Fruit fly (Drosophila melanogaster): ENCODE measurements around the gene CG42637.
A peak's percentile ranks its signal among the peaks of the same experiment; 100 is the strongest.

CG42637 gene

DNA sequence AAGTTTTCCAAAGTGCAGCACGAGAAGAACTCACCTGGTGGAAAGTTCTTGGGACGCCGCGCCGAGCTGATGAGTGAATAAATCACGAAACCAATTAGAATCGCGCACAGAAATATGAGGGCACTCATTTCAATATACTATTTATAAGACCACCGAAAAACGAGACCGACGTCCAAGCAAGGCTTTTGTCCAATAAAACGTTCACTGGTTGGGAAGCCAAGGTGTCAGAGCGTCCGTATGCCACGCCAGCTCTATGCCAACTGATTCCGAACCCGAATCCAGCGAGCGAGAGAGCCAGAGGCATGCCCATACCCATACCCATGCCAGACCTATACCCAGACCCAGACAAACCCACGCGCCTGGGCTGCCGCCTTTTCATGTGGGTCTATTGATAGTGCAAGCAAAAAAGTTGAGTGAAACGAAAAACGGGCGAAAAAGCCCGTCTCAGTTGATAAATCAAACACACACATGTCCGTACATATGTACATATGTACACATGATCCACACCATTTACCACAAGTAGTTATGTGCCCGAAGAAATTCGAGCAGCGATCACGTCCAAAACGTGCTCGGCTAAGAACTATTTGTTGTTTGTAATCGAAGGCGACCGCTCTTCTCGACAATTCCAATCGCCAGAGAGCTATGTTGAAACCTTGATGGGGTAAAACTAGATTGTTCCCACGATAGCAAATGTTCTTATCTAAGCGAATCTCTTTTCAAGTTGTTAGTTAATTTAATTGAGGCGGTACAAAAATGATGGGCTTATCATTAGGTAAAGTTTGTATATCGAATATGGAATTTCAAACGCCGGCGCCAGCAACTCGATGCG, 19.9 kb upstream of the CG42637 start, which contains the start of gene Cyp305a1 (continued):
- TF ChIP-seq CG18599 (GFP tag; optimal IDR thresholded peaks at IDR 0.05) (peak; percentile 64), z (GFP tag; IDR thresholded peaks at IDR 0.05) (peak; percentile 59; the same call in 1 of the 3 replicates), caup (GFP tag; optimal IDR thresholded peaks at IDR 0.05; ENCODE audit: severe bottlenecking) (peak; percentile 40), Sox102F (GFP tag; optimal IDR thresholded peaks at IDR 0.05) (no peak), CG15269 (tag; optimal IDR thresholded peaks at IDR 0.05) (no peak), HHEX (GFP tag; optimal IDR thresholded peaks at IDR 0.05) (peak; percentile 30), crp (GFP tag; optimal IDR thresholded peaks at IDR 0.05) (no peak), lola (GFP tag; optimal IDR thresholded peaks at IDR 0.05) (no peak), vvl (GFP tag; IDR thresholded peaks at IDR 0.05) (no peak), twi (tag; optimal IDR thresholded peaks at IDR 0.05) (peak; percentile 31), CG13894 (tag; optimal IDR thresholded peaks at IDR 0.05) (peak; percentile 82), Fer1 (GFP tag; optimal IDR thresholded peaks at IDR 0.05) (peak; percentile 58), CG14965 (GFP tag; optimal IDR thresholded peaks at IDR 0.05; ENCODE audit: borderline replicate concordance) (no peak), sr (GFP tag; IDR thresholded peaks at IDR 0.05) (peak; percentile 65; the same call in 2 of the 3 replicates), hb (GFP tag; IDR thresholded peaks at IDR 0.05; ENCODE audit: partially characterized antibody) (0 out of 3 replicates have a peak, but pooled peaks have one; percentile 13), CG3407 (GFP tag; optimal IDR thresholded peaks at IDR 0.05) (no peak), B-H2 (GFP tag; optimal IDR thresholded peaks at IDR 0.05) (peak; percentile 51), CG31388 (GFP tag; optimal IDR thresholded peaks at IDR 0.05) (no peak), seq (GFP tag; IDR thresholded peaks at IDR 0.05) (no peak), Mes4 (GFP tag; optimal IDR thresholded peaks at IDR 0.05) (no peak), CG1603 (tag; optimal IDR thresholded peaks at IDR 0.05) (no peak), sob (GFP tag; IDR thresholded peaks at IDR 0.05) (peak; percentile 54; the same call in 1 of the 2 replicates), bsh (GFP tag; optimal IDR thresholded peaks at IDR 0.05) (no peak), crol (GFP tag; IDR thresholded peaks at IDR 0.05) (no peak), CG15514 (GFP tag; optimal IDR thresholded peaks at IDR 0.05) (peak; percentile 47), CG32532 (GFP tag; IDR thresholded peaks at IDR 0.05) (peak; percentile 10; the same call in 1 of the 2 replicates), CG17568 (GFP tag; optimal IDR thresholded peaks at IDR 0.05) (no peak), lab (GFP tag; optimal IDR thresholded peaks at IDR 0.05) (no peak), sim (GFP tag; IDR thresholded peaks at IDR 0.05) (0 out of 2 replicates have a peak, but pooled peaks have one; percentile 14), Med (GFP tag) (peak; percentile 79), Poxn (GFP tag; IDR thresholded peaks at IDR 0.05) (no peak), mld (GFP tag; IDR thresholded peaks at IDR 0.05; ENCODE audit: partially characterized antibody) (no peak), D19A (tag; optimal IDR thresholded peaks at IDR 0.05) (peak; percentile 42), Fer2 (tag; optimal IDR thresholded peaks at IDR 0.05) (peak; percentile 6), CG32772 (GFP tag; IDR thresholded peaks at IDR 0.05) (no peak), Deaf1 (tag; optimal IDR thresholded peaks at IDR 0.05) (peak; percentile 68), sug (tag; optimal IDR thresholded peaks at IDR 0.05) (peak; percentile 69), cas (GFP tag; IDR thresholded peaks at IDR 0.05) (no peak), CG6765 (GFP tag; optimal IDR thresholded peaks at IDR 0.05) (peak; percentile 20), lilli (GFP tag; optimal IDR thresholded peaks at IDR 0.05) (no peak), kni (GFP tag; optimal IDR thresholded peaks at IDR 0.05) (peak; percentile 44), wdn (GFP tag; IDR thresholded peaks at IDR 0.05) (no peak), zen (tag; optimal IDR thresholded peaks at IDR 0.05) (no peak), CG2199 (GFP tag; IDR thresholded peaks at IDR 0.05) (no peak), CG33557 (GFP tag; optimal IDR thresholded peaks at IDR 0.05) (no peak), Drgx (GFP tag; IDR thresholded peaks at IDR 0.05) (no peak), CG6813 (GFP tag; optimal IDR thresholded peaks at IDR 0.05) (peak; percentile 37)
